Worm (Caenorhabditis elegans) whole organism, mixed stage, embryonic: ENCODE data around the gene ltah-1.2.
A peak's percentile ranks its signal among the peaks of the same experiment; 100 is the strongest.

Source experiments
- M03D4.4 ChIP-seq: sonication (generic microtip); optimal IDR thresholded peaks from 2 replicates; lab custom pipeline; 2017; ENCODE audit warnings: mild to moderate bottlenecking, missing genetic modification characterization, missing compliant biosample characterization
- bed-3 ChIP-seq: fragments of 200-800 bp; sonication (Bioruptor generic); optimal IDR thresholded peaks from 3 replicates; lab custom pipeline; 2018; ENCODE audit warnings: mild to moderate bottlenecking, missing genetic modification characterization, moderate library complexity, missing compliant biosample characterization
- blmp-1 ChIP-seq: fragments of 150-350 bp; optimal IDR thresholded peaks from 2 replicates; lab custom pipeline; 2014; ENCODE audit warnings: missing biosample characterization, missing genetic modification characterization
- ceh-39 ChIP-seq: fragments of 150-350 bp; optimal IDR thresholded peaks from 2 replicates; lab custom pipeline; 2014; ENCODE audit warnings: missing biosample characterization, missing genetic modification characterization
- ceh-43 ChIP-seq: fragments of 200-800 bp; sonication (Bioruptor generic); optimal IDR thresholded peaks from 2 replicates; lab custom pipeline; 2018; ENCODE audit warnings: mild to moderate bottlenecking, missing genetic modification characterization, moderate library complexity, missing compliant biosample characterization
- ces-1 ChIP-seq: fragments of 150-350 bp; optimal IDR thresholded peaks from 2 replicates; lab custom pipeline; 2014; ENCODE audit warnings: missing biosample characterization, missing genetic modification reagents, missing genetic modification characterization
- cnd-1 ChIP-seq: fragments of 200-800 bp; sonication (Bioruptor generic); optimal IDR thresholded peaks from 2 replicates; lab custom pipeline; 2018; ENCODE audit warnings: mild to moderate bottlenecking, missing genetic modification characterization, missing compliant biosample characterization
- elt-1 ChIP-seq: sonication (generic microtip); optimal IDR thresholded peaks from 2 replicates; lab custom pipeline; 2017; ENCODE audit warnings: missing genetic modification characterization, mild to moderate bottlenecking, missing compliant biosample characterization, antibody characterized with exemption, moderate library complexity, borderline replicate concordance; ENCODE audit not compliant: insufficient read depth
- flh-1 ChIP-seq: fragments of 200-800 bp; sonication (Bioruptor generic); optimal IDR thresholded peaks from 2 replicates; lab custom pipeline; 2018; ENCODE audit warnings: mild to moderate bottlenecking, missing genetic modification characterization, moderate library complexity, missing compliant biosample characterization
- hlh-1 ChIP-seq: fragments of 150-350 bp; optimal IDR thresholded peaks from 2 replicates; lab custom pipeline; 2014; ENCODE audit warnings: missing biosample characterization, missing genetic modification reagents, missing genetic modification characterization
- lin-32 ChIP-seq: fragments of 200-800 bp; sonication (Bioruptor generic); optimal IDR thresholded peaks from 2 replicates; lab custom pipeline; 2018; ENCODE audit warnings: mild to moderate bottlenecking, missing genetic modification characterization, missing compliant biosample characterization
- lsy-2 ChIP-seq: fragments of 150-350 bp; optimal IDR thresholded peaks from 2 replicates; lab custom pipeline; 2014; ENCODE audit warnings: missing biosample characterization, missing genetic modification characterization
- mab-5 ChIP-seq: fragments of 150-350 bp; optimal IDR thresholded peaks from 2 replicates; lab custom pipeline; 2014; ENCODE audit warnings: missing biosample characterization, missing genetic modification characterization
- mep-1 ChIP-seq: fragments of 150-350 bp; optimal IDR thresholded peaks from 2 replicates; lab custom pipeline; 2017; ENCODE audit warnings: missing biosample characterization, missing genetic modification reagents, missing genetic modification characterization, inconsistent platforms
- nhr-12 ChIP-seq: fragments of 150-350 bp; optimal IDR thresholded peaks from 2 replicates; lab custom pipeline; 2014; ENCODE audit warnings: missing biosample characterization, missing genetic modification characterization
- nhr-2 ChIP-seq: fragments of 150-350 bp; optimal IDR thresholded peaks from 2 replicates; lab custom pipeline; 2014; ENCODE audit warnings: missing biosample characterization, missing genetic modification characterization
- nhr-28 ChIP-seq: fragments of 150-350 bp; optimal IDR thresholded peaks from 2 replicates; lab custom pipeline; 2014; ENCODE audit warnings: missing biosample characterization, missing genetic modification characterization
- nhr-76 ChIP-seq: sonication (generic microtip); optimal IDR thresholded peaks from 2 replicates; lab custom pipeline; 2017; ENCODE audit warnings: missing biosample characterization, missing genetic modification characterization
- pha-4 ChIP-seq: fragments of 150-350 bp; optimal IDR thresholded peaks from 2 replicates; lab custom pipeline; 2018; ENCODE audit warnings: missing biosample characterization, missing genetic modification reagents, missing genetic modification characterization
- sem-2 ChIP-seq: fragments of 200-800 bp; sonication (Bioruptor generic); optimal IDR thresholded peaks from 2 replicates; lab custom pipeline; 2018; ENCODE audit warnings: mild to moderate bottlenecking, missing genetic modification characterization, missing compliant biosample characterization
- sptf-1 ChIP-seq: sonication (generic microtip); optimal IDR thresholded peaks from 2 replicates; lab custom pipeline; 2017; ENCODE audit warnings: mild to moderate bottlenecking, missing genetic modification characterization, moderate library complexity, missing compliant biosample characterization
- tbx-8 ChIP-seq: fragments of 200-800 bp; sonication (Bioruptor generic); optimal IDR thresholded peaks from 2 replicates; lab custom pipeline; 2018; ENCODE audit warnings: mild to moderate bottlenecking, missing genetic modification characterization, moderate library complexity, missing compliant biosample characterization
- unc-120 ChIP-seq: sonication (generic microtip); optimal IDR thresholded peaks from 2 replicates; lab custom pipeline; 2017; ENCODE audit warnings: missing genetic modification characterization, missing compliant biosample characterization; ENCODE audit not compliant: poor library complexity, severe bottlenecking
- unc-39 ChIP-seq: fragments of 150-350 bp; optimal IDR thresholded peaks from 2 replicates; lab custom pipeline; 2014; ENCODE audit warnings: missing biosample characterization, missing genetic modification characterization
- unc-62 ChIP-seq: fragments of 150-350 bp; optimal IDR thresholded peaks from 2 replicates; lab custom pipeline; 2014; ENCODE audit warnings: missing biosample characterization, missing genetic modification reagents, missing genetic modification characterization
- ztf-11 ChIP-seq: fragments of 150-350 bp; optimal IDR thresholded peaks from 2 replicates; lab custom pipeline; 2014; ENCODE audit warnings: missing biosample characterization, missing genetic modification characterization

ltah-1.2 gene

ce11 chrIV:3578667-3579066, 34.2 kb downstream of the ltah-1.2 start:
- TF ChIP-seq nhr-12 (no peak), tbx-8 (GFP tag; lab: Kevin White, UChicago) (no peak), mab-5 (tag; lab: Kevin White, UChicago) (no peak), cnd-1 (tag; lab: Kevin White, UChicago) (no peak), unc-120 (tag; lab: Kevin White, UChicago) (peak; percentile 28), ces-1 (GFP tag; lab: Kevin White, UChicago) (no peak)

DNA sequence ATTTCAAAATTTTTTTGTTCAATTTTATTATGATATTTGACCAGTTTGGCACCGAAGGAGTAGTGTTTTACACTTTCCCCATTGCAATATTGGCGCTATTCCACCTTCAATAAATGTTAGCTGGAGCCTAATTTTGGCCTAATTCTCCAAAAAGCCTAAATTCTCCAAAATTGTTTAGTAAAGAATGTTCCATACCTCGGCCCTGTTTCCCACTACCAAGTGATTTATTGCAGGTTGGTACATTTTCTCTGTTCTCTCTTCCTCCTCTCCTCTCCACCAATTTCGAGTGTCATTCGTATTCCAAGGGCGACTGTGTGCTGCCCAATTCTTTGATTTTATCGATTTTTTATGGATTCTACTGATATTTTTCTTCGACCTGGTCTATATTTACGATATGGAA, 34.7 kb downstream of the ltah-1.2 start, which contains the start of gene Y37E11B.2:
TSS of gene Y37E11B.2 (plus strand) at position 301 of the 400 bp plus-strand sequence.
- no peak for TF ChIP-seq mep-1
- TF ChIP-seq mab-5 (tag; lab: Kevin White, UChicago), result no peak
- TF ChIP-seq lsy-2 (tag; lab: Kevin White, UChicago), result no peak
- no peak for TF ChIP-seq bed-3 (GFP tag; lab: Kevin White, UChicago)
- TF ChIP-seq nhr-28 (tag; lab: Kevin White, UChicago), result no peak
- TF ChIP-seq ces-1 (GFP tag; lab: Kevin White, UChicago), result no peak

- TF ChIP-seq tbx-8 (GFP tag; lab: Kevin White, UChicago) (no peak), ceh-39 (tag; lab: Kevin White, UChicago) (no peak), pha-4 (tag; lab: Kevin White, UChicago) (no peak), nhr-2 (tag; lab: Kevin White, UChicago) (no peak), unc-120 (tag; lab: Kevin White, UChicago) (no peak), lsy-2 (tag; lab: Kevin White, UChicago) (no peak), nhr-76 (tag; lab: Kevin White, UChicago) (no peak)
- TF ChIP-seq, all 35 proteins: peak for 0
Measured at ce11 chrIV:3570612-3571011, 42.3 kb downstream of the ltah-1.2 start.

DNA sequence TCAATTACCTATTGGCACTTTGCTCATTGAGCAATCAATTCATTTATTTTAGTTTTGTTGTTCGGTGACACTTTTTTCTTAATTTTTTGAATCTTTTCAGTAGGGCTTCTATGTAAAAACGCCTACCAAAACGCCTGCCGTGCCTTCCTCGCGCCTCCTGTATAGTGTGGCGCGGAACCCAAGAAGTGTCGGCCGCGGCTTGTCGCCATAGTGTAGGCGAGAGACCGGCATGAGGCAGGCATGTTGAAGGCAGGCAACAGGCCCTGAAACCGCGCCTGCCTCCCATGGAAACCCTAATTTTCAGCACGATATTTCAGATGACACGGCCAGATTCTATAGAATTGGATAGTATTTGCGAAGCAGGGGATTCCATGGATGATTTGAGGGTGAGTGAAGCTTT, 44.3 kb downstream of the ltah-1.2 start, which contains the start of gene otpl-1:
TSS of gene otpl-1 (plus strand) at position 372 of the 400 bp plus-strand sequence.
- no peak for TF ChIP-seq ceh-39 (tag; lab: Kevin White, UChicago)
- no peak for TF ChIP-seq cnd-1 (tag; lab: Kevin White, UChicago)
- TF ChIP-seq ceh-43 (GFP tag; lab: Kevin White, UChicago), result no peak
- no peak for TF ChIP-seq flh-1 (GFP tag; lab: Kevin White, UChicago)
- TF ChIP-seq ces-1 (GFP tag; lab: Kevin White, UChicago), result no peak
- TF ChIP-seq mab-5 (tag; lab: Kevin White, UChicago), result no peak
- TF ChIP-seq pha-4 (tag; lab: Kevin White, UChicago), result no peak
- TF ChIP-seq nhr-28 (tag; lab: Kevin White, UChicago), result no peak
- no peak for TF ChIP-seq sptf-1 (tag; lab: Kevin White, UChicago)
- no peak for TF ChIP-seq ztf-11
- TF ChIP-seq bed-3 (GFP tag; lab: Kevin White, UChicago), result no peak
- no peak for TF ChIP-seq unc-39 (tag; lab: Kevin White, UChicago)
- no peak for TF ChIP-seq tbx-8 (GFP tag; lab: Kevin White, UChicago)
- no peak for TF ChIP-seq lin-32 (GFP tag; lab: Kevin White, UChicago)
- TF ChIP-seq hlh-1 (tag; lab: Kevin White, UChicago), result no peak
- no peak for TF ChIP-seq unc-120 (tag; lab: Kevin White, UChicago)

- no peak for TF ChIP-seq unc-62 (GFP tag; lab: Kevin White, UChicago)
- TF ChIP-seq lsy-2 (tag; lab: Kevin White, UChicago), result no peak
- TF ChIP-seq elt-1 (tag; lab: Kevin White, UChicago), result no peak
- TF ChIP-seq blmp-1, result no peak
- TF ChIP-seq mep-1, result no peak
- TF ChIP-seq hlh-1 (tag; lab: Kevin White, UChicago), result no peak
- no peak for TF ChIP-seq nhr-76 (tag; lab: Kevin White, UChicago)
- TF ChIP-seq flh-1 (GFP tag; lab: Kevin White, UChicago), result no peak
- no peak for TF ChIP-seq M03D4.4 (tag; lab: Kevin White, UChicago)
- no peak for TF ChIP-seq ceh-39 (tag; lab: Kevin White, UChicago)
- no peak for TF ChIP-seq ztf-11
- TF ChIP-seq bed-3 (GFP tag; lab: Kevin White, UChicago), result no peak
- TF ChIP-seq sem-2 (GFP tag; lab: Kevin White, UChicago), result no peak
Measured at ce11 chrIV:3564901-3565300, 48.0 kb downstream of the ltah-1.2 start, which contains the start of gene sre-5. TSS of gene sre-5 (plus strand) at chrIV:3565201.
